Fruit fly (Drosophila melanogaster) S2 (cell line): ENCODE results near the gene trh.

Experiments
- CG8478 ChIP-seq: fragments of >200 bp; optimal IDR thresholded peaks from 2 replicates; lab custom pipeline; 2018
- CTCF ChIP-seq, 2 experiments: fragments of >200 bp; optimal IDR thresholded peaks; 2 replicates each; lab custom pipeline; 2018

dm6 chr3L:409791-410190 is 17.4 kb upstream of the trh start:
- no peak for TF ChIP-seq CG8478 (lab: Kevin White, UChicago)
- no peak for TF ChIP-seq CTCF (optimal IDR thresholded peaks at IDR 0.05; lab: Kevin White, UChicago)
